Worm (Caenorhabditis elegans) whole organism, L3 larva: ENCODE measurements around the gene K08H2.10.
A peak's percentile ranks its signal among the peaks of the same experiment; 100 is the strongest.

Experiments used
- R02D3.7 ChIP-seq: fragments of 150-350 bp; optimal IDR thresholded peaks from 2 replicates; lab custom pipeline; 2014; ENCODE audit warnings: missing biosample characterization, missing genetic modification characterization
- ZK546.5 ChIP-seq: sonication (generic microtip); optimal IDR thresholded peaks from 2 replicates; lab custom pipeline; 2017; ENCODE audit warnings: missing biosample characterization, missing genetic modification characterization
- ceh-16 ChIP-seq: sonication (generic microtip); optimal IDR thresholded peaks from 2 replicates; lab custom pipeline; 2017; ENCODE audit warnings: missing biosample characterization, missing genetic modification characterization
- ceh-28 ChIP-seq: fragments of 150-350 bp; optimal IDR thresholded peaks from 2 replicates; lab custom pipeline; 2014; ENCODE audit warnings: missing biosample characterization, missing genetic modification reagents, missing genetic modification characterization
- ceh-82 ChIP-seq: fragments of 150-350 bp; optimal IDR thresholded peaks from 2 replicates; lab custom pipeline; 2014; ENCODE audit warnings: missing biosample characterization, missing genetic modification characterization
- daf-12 ChIP-seq: fragments of 150-350 bp; optimal IDR thresholded peaks from 2 replicates; lab custom pipeline; 2014; ENCODE audit warnings: missing biosample characterization, missing genetic modification reagents, missing genetic modification characterization
- egl-27 ChIP-seq: sonication (generic microtip); optimal IDR thresholded peaks from 4 replicates; lab custom pipeline; 2017; ENCODE audit warnings: missing biosample characterization, missing genetic modification reagents, missing genetic modification characterization
- egl-5 ChIP-seq: fragments of 150-350 bp; optimal IDR thresholded peaks from 2 replicates; lab custom pipeline; 2017; ENCODE audit warnings: missing biosample characterization, missing genetic modification reagents, missing genetic modification characterization, inconsistent platforms
- elt-1 ChIP-seq: fragments of 150-350 bp; optimal IDR thresholded peaks from 2 replicates; lab custom pipeline; 2014; ENCODE audit warnings: missing biosample characterization, missing genetic modification characterization
- elt-2 ChIP-seq: sonication (generic microtip); optimal IDR thresholded peaks from 2 replicates; lab custom pipeline; 2016; ENCODE audit warnings: missing genetic modification reagents, mild to moderate bottlenecking, missing genetic modification characterization, missing compliant biosample characterization
- eor-1 ChIP-seq, 2 experiments: fragments of 150-350 bp; optimal IDR thresholded peaks; 2 replicates each; lab custom pipeline; 2014 to 2018; ENCODE audit warnings: missing biosample characterization in 2 of 2, missing genetic modification characterization in 2 of 2
- fkh-10 ChIP-seq: sonication (generic microtip); optimal IDR thresholded peaks from 2 replicates; lab custom pipeline; 2017; ENCODE audit warnings: missing biosample characterization, missing genetic modification reagents, missing genetic modification characterization
- fos-1 ChIP-seq: fragments of 150-350 bp; optimal IDR thresholded peaks from 2 replicates; lab custom pipeline; 2014; ENCODE audit warnings: missing biosample characterization, missing genetic modification characterization
- hmg-11 ChIP-seq: sonication (generic microtip); optimal IDR thresholded peaks from 2 replicates; lab custom pipeline; 2016; ENCODE audit warnings: missing genetic modification characterization, missing compliant biosample characterization
- jun-1 ChIP-seq: fragments of 150-350 bp; optimal IDR thresholded peaks from 2 replicates; lab custom pipeline; 2014; ENCODE audit warnings: missing biosample characterization, missing genetic modification reagents, missing genetic modification characterization
- lin-15B ChIP-seq: fragments of 150-350 bp; optimal IDR thresholded peaks from 2 replicates; lab custom pipeline; 2014; ENCODE audit warnings: missing biosample characterization, missing genetic modification characterization
- lin-39 ChIP-seq: fragments of 150-350 bp; optimal IDR thresholded peaks from 2 replicates; lab custom pipeline; 2018; ENCODE audit warnings: missing biosample characterization, missing genetic modification reagents, missing genetic modification characterization
- lsy-12 ChIP-seq: sonication (generic microtip); optimal IDR thresholded peaks from 2 replicates; lab custom pipeline; 2016; ENCODE audit warnings: mild to moderate bottlenecking, missing genetic modification characterization, missing compliant biosample characterization
- mml-1 ChIP-seq: fragments of 150-350 bp; sonication (generic microtip); optimal IDR thresholded peaks from 3 replicates; lab custom pipeline; 2014; ENCODE audit warnings: missing biosample characterization, missing genetic modification characterization
- nfya-1 ChIP-seq: sonication (generic microtip); optimal IDR thresholded peaks from 2 replicates; lab custom pipeline; 2017; ENCODE audit warnings: missing genetic modification characterization, mild to moderate bottlenecking, missing compliant biosample characterization, antibody characterized with exemption, moderate library complexity; ENCODE audit not compliant: insufficient read depth
- nhr-11 ChIP-seq: fragments of 150-350 bp; optimal IDR thresholded peaks from 2 replicates; lab custom pipeline; 2014; ENCODE audit warnings: missing biosample characterization, missing genetic modification characterization
- nhr-12 ChIP-seq: fragments of 150-350 bp; optimal IDR thresholded peaks from 2 replicates; lab custom pipeline; 2014; ENCODE audit warnings: missing biosample characterization, missing genetic modification characterization
- nhr-23 ChIP-seq: fragments of 150-350 bp; optimal IDR thresholded peaks from 2 replicates; lab custom pipeline; 2014; ENCODE audit warnings: missing biosample characterization, missing genetic modification reagents, missing genetic modification characterization
- nhr-237 ChIP-seq: fragments of 150-350 bp; optimal IDR thresholded peaks from 2 replicates; lab custom pipeline; 2014; ENCODE audit warnings: missing biosample characterization, missing genetic modification characterization
- nhr-25 ChIP-seq: sonication (generic microtip); optimal IDR thresholded peaks from 2 replicates; lab custom pipeline; 2017; ENCODE audit warnings: missing biosample characterization, missing genetic modification characterization
- nhr-67 ChIP-seq: fragments of 150-350 bp; optimal IDR thresholded peaks from 2 replicates; lab custom pipeline; 2014; ENCODE audit warnings: missing biosample characterization, missing genetic modification characterization
- nhr-76 ChIP-seq: fragments of 150-350 bp; sonication (generic microtip); optimal IDR thresholded peaks from 5 replicates; lab custom pipeline; 2014; ENCODE audit warnings: missing biosample characterization, missing genetic modification characterization
- nhr-77 ChIP-seq: fragments of 150-350 bp; optimal IDR thresholded peaks from 2 replicates; lab custom pipeline; 2014; ENCODE audit warnings: missing biosample characterization, missing genetic modification characterization
- pqm-1 ChIP-seq: fragments of 150-350 bp; optimal IDR thresholded peaks from 2 replicates; lab custom pipeline; 2017; ENCODE audit warnings: missing biosample characterization, missing genetic modification characterization, inconsistent platforms
- sea-2 ChIP-seq: fragments of 150-350 bp; sonication (generic microtip); optimal IDR thresholded peaks from 4 replicates; lab custom pipeline; 2014; ENCODE audit warnings: missing biosample characterization, missing genetic modification reagents, missing genetic modification characterization
- skn-1 ChIP-seq: fragments of 150-350 bp; optimal IDR thresholded peaks from 2 replicates; lab custom pipeline; 2014; ENCODE audit warnings: missing biosample characterization, missing genetic modification characterization
- snpc-4 ChIP-seq: fragments of 150-350 bp; optimal IDR thresholded peaks from 2 replicates; lab custom pipeline; 2014; ENCODE audit warnings: missing biosample characterization, missing genetic modification characterization
- unc-62 ChIP-seq: fragments of 150-350 bp; sonication (generic microtip); optimal IDR thresholded peaks from 4 replicates; lab custom pipeline; 2014; ENCODE audit warnings: missing biosample characterization, missing genetic modification reagents, missing genetic modification characterization
- ztf-11 ChIP-seq: fragments of 150-350 bp; optimal IDR thresholded peaks from 2 replicates; lab custom pipeline; 2014; ENCODE audit warnings: missing biosample characterization, missing genetic modification characterization

K08H2.10 gene

DNA sequence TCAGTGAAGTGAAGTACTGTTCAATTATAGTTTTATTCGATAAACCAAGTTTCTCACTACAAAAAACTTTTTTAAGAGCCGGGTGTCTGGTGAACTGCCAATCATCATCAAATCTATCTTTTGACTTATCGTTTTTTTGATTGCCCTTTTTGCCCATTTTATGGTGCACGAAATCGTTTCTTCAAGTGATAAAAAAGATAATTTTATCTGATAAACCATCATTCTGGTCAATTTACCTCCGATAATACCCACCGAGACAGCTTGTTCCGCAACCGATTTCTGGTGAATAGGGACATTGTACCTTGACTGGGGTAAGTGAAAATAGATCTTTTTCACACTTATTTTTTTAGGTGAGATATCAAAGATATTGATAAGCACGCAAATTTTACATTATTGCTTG, at the start of gene K08H2.10:
TSS of gene K08H2.10 (plus strand) at position 230 of the 400 bp plus-strand sequence.
- TF ChIP-seq fos-1 (no peak), daf-12 (no peak), elt-2 (tag; lab: Kevin White, UChicago) (peak; percentile 97), jun-1 (tag; lab: Kevin White, UChicago) (peak; percentile 43), egl-27 (tag; lab: Kevin White, UChicago) (no peak), unc-62 (GFP tag; lab: Kevin White, UChicago) (no peak), pqm-1 (tag; lab: Kevin White, UChicago) (peak; percentile 45)

- no peak for TF ChIP-seq skn-1 (tag; lab: Kevin White, UChicago)
- no peak for TF ChIP-seq hmg-11 (tag; lab: Kevin White, UChicago)
- TF ChIP-seq fkh-10 (GFP tag; lab: Kevin White, UChicago): peak; percentile 1
- no peak for TF ChIP-seq unc-62 (GFP tag; lab: Kevin White, UChicago)
- TF ChIP-seq nhr-77 (tag; lab: Kevin White, UChicago): no peak
- TF ChIP-seq nhr-76 (tag; lab: Kevin White, UChicago): no peak
- TF ChIP-seq nfya-1 (tag; lab: Kevin White, UChicago): peak; percentile 28
- no peak for TF ChIP-seq nhr-12 (tag; lab: Kevin White, UChicago)
- no peak for TF ChIP-seq mml-1 (tag; lab: Kevin White, UChicago)
- no peak for TF ChIP-seq lsy-12 (tag; lab: Kevin White, UChicago)
Observed at ce11 chrX:13209026-13209425, 48.6 kb upstream of the K08H2.10 start.

ce11 chrX:13210478-13210877, 47.1 kb upstream of the K08H2.10 start:
- TF ChIP-seq fkh-10 (GFP tag; lab: Kevin White, UChicago): peak; percentile 74
- TF ChIP-seq elt-2 (tag; lab: Kevin White, UChicago): no peak
- no peak for TF ChIP-seq eor-1 (tag; optimal IDR thresholded peaks at IDR 0.05; lab: Kevin White, UChicago)
- peak; percentile 44 for TF ChIP-seq lin-39
- TF ChIP-seq lsy-12 (tag; lab: Kevin White, UChicago): no peak
- peak; percentile 73 for TF ChIP-seq nfya-1 (tag; lab: Kevin White, UChicago)
- no peak for TF ChIP-seq ceh-16
- peak; percentile 63 for TF ChIP-seq hmg-11 (tag; lab: Kevin White, UChicago)
- TF ChIP-seq nhr-76 (tag; lab: Kevin White, UChicago): no peak
- TF ChIP-seq nhr-11 (tag; lab: Kevin White, UChicago): peak; percentile 16
- no peak for TF ChIP-seq nhr-23 (tag; lab: Kevin White, UChicago)
- TF ChIP-seq unc-62 (GFP tag; lab: Kevin White, UChicago): peak; percentile 21

DNA sequence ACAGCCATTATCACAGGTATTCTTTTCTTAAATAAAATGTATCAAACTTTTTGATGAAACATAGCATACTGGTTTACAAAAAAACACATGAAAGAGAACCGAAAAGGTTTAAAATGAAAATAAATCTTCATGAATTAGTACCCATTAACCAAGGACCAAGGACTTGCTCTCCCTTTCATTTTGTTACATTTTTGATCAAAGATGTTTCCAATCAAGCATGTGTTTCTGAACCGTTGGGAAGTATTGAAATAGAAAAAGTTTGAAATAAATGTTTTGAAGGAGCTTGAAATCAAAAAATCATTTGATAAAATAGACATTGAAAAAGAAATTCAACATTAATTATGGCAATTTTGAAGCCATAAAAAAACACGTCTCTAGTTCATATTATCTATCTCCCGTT, 45.1 kb upstream of the K08H2.10 start:
- TF ChIP-seq nhr-67 (tag; lab: Kevin White, UChicago): no peak
- TF ChIP-seq snpc-4 (tag; lab: Kevin White, UChicago): no peak
- TF ChIP-seq sea-2 (GFP tag; lab: Kevin White, UChicago): no peak
- no peak for TF ChIP-seq jun-1 (tag; lab: Kevin White, UChicago)
- no peak for TF ChIP-seq nhr-77 (tag; lab: Kevin White, UChicago)
- TF ChIP-seq elt-1 (tag; lab: Kevin White, UChicago): no peak
- no peak for TF ChIP-seq ceh-28 (tag; lab: Kevin White, UChicago)
- no peak for TF ChIP-seq nhr-237 (tag; lab: Kevin White, UChicago)
- TF ChIP-seq egl-27 (tag; lab: Kevin White, UChicago): no peak
- no peak for TF ChIP-seq nfya-1 (tag; lab: Kevin White, UChicago)
- TF ChIP-seq nhr-76 (tag; lab: Kevin White, UChicago): no peak
- TF ChIP-seq R02D3.7 (tag; lab: Kevin White, UChicago): no peak
- no peak for TF ChIP-seq ceh-16
- TF ChIP-seq ZK546.5 (tag; lab: Kevin White, UChicago): no peak
- TF ChIP-seq nhr-25: no peak

- TF ChIP-seq ceh-82 (tag; lab: Kevin White, UChicago) (no peak), egl-5 (tag; lab: Kevin White, UChicago) (no peak), lin-15B (tag; lab: Kevin White, UChicago) (no peak), nhr-76 (tag; lab: Kevin White, UChicago) (no peak), nhr-11 (tag; lab: Kevin White, UChicago) (no peak), ztf-11 (tag; lab: Kevin White, UChicago) (no peak), ZK546.5 (tag; lab: Kevin White, UChicago) (no peak), nhr-23 (tag; lab: Kevin White, UChicago) (no peak)
Observed at ce11 chrX:13216802-13217201, 40.8 kb upstream of the K08H2.10 start, which contains the start of gene R12H7.4. Gene R12H7.4 (plus strand): TSS chrX:13217102.
